Worm (Caenorhabditis elegans) whole organism, late embryonic: ENCODE data around the gene pqn-10.
A peak's percentile ranks its signal among the peaks of the same experiment; 100 is the strongest.
"Not testable (repeated sequence)": the region's sequence is repeated elsewhere in the genome, so short reads cannot be mapped to it uniquely, and the experiment has no call there.

Experiments used
- C08G9.2 ChIP-seq: sonication (generic microtip); optimal IDR thresholded peaks from 2 replicates; lab custom pipeline; 2016; ENCODE audit warnings: mild to moderate bottlenecking, missing genetic modification characterization, moderate library complexity, missing compliant biosample characterization
- F13H6.1 ChIP-seq: sonication (generic microtip); optimal IDR thresholded peaks from 2 replicates; lab custom pipeline; 2016; ENCODE audit warnings: missing genetic modification characterization, missing compliant biosample characterization
- ahr-1 ChIP-seq: sonication (generic microtip); optimal IDR thresholded peaks from 2 replicates; lab custom pipeline; 2016; ENCODE audit warnings: missing genetic modification characterization, missing compliant biosample characterization
- ama-1 ChIP-seq: fragments of 150-350 bp; optimal IDR thresholded peaks from 2 replicates; lab custom pipeline; 2014
- ceh-14 ChIP-seq: sonication (generic microtip); optimal IDR thresholded peaks from 2 replicates; lab custom pipeline; 2016; ENCODE audit warnings: missing genotype, missing genetic modification characterization, missing compliant biosample characterization
- ceh-18 ChIP-seq: sonication (generic microtip); optimal IDR thresholded peaks from 2 replicates; lab custom pipeline; 2016; ENCODE audit warnings: missing genetic modification characterization, missing compliant biosample characterization
- ceh-19 ChIP-seq: fragments of 200-800 bp; sonication (Bioruptor generic); optimal IDR thresholded peaks from 2 replicates; lab custom pipeline; 2018; ENCODE audit warnings: mild to moderate bottlenecking, missing genetic modification characterization, missing compliant biosample characterization
- ceh-2 ChIP-seq: sonication (generic microtip); optimal IDR thresholded peaks from 2 replicates; lab custom pipeline; 2016; ENCODE audit warnings: missing genotype, missing genetic modification characterization, missing compliant biosample characterization
- ceh-30 ChIP-seq: fragments of 150-350 bp; optimal IDR thresholded peaks from 2 replicates; lab custom pipeline; 2014; ENCODE audit warnings: missing biosample characterization, missing genetic modification characterization
- ceh-31 ChIP-seq: sonication (generic microtip); optimal IDR thresholded peaks from 2 replicates; lab custom pipeline; 2016; ENCODE audit warnings: missing genetic modification characterization, missing compliant biosample characterization
- ceh-34 ChIP-seq: sonication (generic microtip); optimal IDR thresholded peaks from 2 replicates; lab custom pipeline; 2016; ENCODE audit warnings: mild to moderate bottlenecking, missing genetic modification characterization, missing compliant biosample characterization
- ceh-48 ChIP-seq: sonication (generic microtip); optimal IDR thresholded peaks from 2 replicates; lab custom pipeline; 2016; ENCODE audit warnings: missing genetic modification characterization, inconsistent platforms, missing compliant biosample characterization
- ceh-6 ChIP-seq: fragments of 200-800 bp; sonication (Bioruptor generic); optimal IDR thresholded peaks from 2 replicates; lab custom pipeline; 2018; ENCODE audit warnings: mild to moderate bottlenecking, missing genetic modification characterization, missing compliant biosample characterization
- dmd-4 ChIP-seq: sonication (generic microtip); optimal IDR thresholded peaks from 2 replicates; lab custom pipeline; 2016; ENCODE audit warnings: borderline replicate concordance, missing genetic modification characterization, missing compliant biosample characterization
- elt-2 ChIP-seq: sonication (generic microtip); optimal IDR thresholded peaks from 2 replicates; lab custom pipeline; 2016; ENCODE audit warnings: missing genetic modification reagents, missing genetic modification characterization, missing compliant biosample characterization
- ets-4 ChIP-seq: sonication (generic microtip); optimal IDR thresholded peaks from 2 replicates; lab custom pipeline; 2016; ENCODE audit warnings: missing genetic modification characterization, missing compliant biosample characterization
- fax-1 ChIP-seq: sonication (generic microtip); optimal IDR thresholded peaks from 2 replicates; lab custom pipeline; 2016; ENCODE audit warnings: missing genotype, missing genetic modification characterization, missing compliant biosample characterization
- fkh-6 ChIP-seq: sonication (generic microtip); optimal IDR thresholded peaks from 2 replicates; lab custom pipeline; 2016; ENCODE audit warnings: missing genetic modification characterization, missing compliant biosample characterization
- gmeb-2 ChIP-seq: sonication (generic microtip); optimal IDR thresholded peaks from 2 replicates; lab custom pipeline; 2016; ENCODE audit warnings: missing genetic modification characterization, inconsistent platforms, missing compliant biosample characterization
- hlh-13 ChIP-seq: fragments of 200-800 bp; sonication (Bioruptor generic); optimal IDR thresholded peaks from 2 replicates; lab custom pipeline; 2018; ENCODE audit warnings: mild to moderate bottlenecking, missing genetic modification characterization, missing compliant biosample characterization
- hlh-15 ChIP-seq: sonication (generic microtip); optimal IDR thresholded peaks from 2 replicates; lab custom pipeline; 2016; ENCODE audit warnings: missing genetic modification characterization, missing compliant biosample characterization
- hlh-6 ChIP-seq: sonication (generic microtip); optimal IDR thresholded peaks from 2 replicates; lab custom pipeline; 2016; ENCODE audit warnings: missing genotype, missing genetic modification characterization, missing compliant biosample characterization
- hlh-8 ChIP-seq: sonication (generic microtip); optimal IDR thresholded peaks from 2 replicates; lab custom pipeline; 2016; ENCODE audit warnings: missing genotype, missing genetic modification characterization, missing compliant biosample characterization
- lim-6 ChIP-seq: sonication (generic microtip); optimal IDR thresholded peaks from 2 replicates; lab custom pipeline; 2016; ENCODE audit warnings: missing genetic modification characterization, missing compliant biosample characterization
- mec-3 ChIP-seq: sonication (generic microtip); optimal IDR thresholded peaks from 2 replicates; lab custom pipeline; 2016; ENCODE audit warnings: borderline replicate concordance, missing genetic modification characterization, missing compliant biosample characterization
- nhr-11 ChIP-seq: fragments of 150-350 bp; optimal IDR thresholded peaks from 2 replicates; lab custom pipeline; 2014; ENCODE audit warnings: missing biosample characterization, missing genetic modification characterization
- nhr-232 ChIP-seq: sonication (generic microtip); optimal IDR thresholded peaks from 2 replicates; lab custom pipeline; 2016; ENCODE audit warnings: missing genetic modification characterization, missing compliant biosample characterization
- npax-4 ChIP-seq: sonication (generic microtip); optimal IDR thresholded peaks from 2 replicates; lab custom pipeline; 2016; ENCODE audit warnings: missing genetic modification characterization, missing compliant biosample characterization
- pag-3 ChIP-seq: sonication (generic microtip); optimal IDR thresholded peaks from 2 replicates; lab custom pipeline; 2016; ENCODE audit warnings: missing compliant biosample characterization, missing genetic modification characterization, borderline replicate concordance
- pat-9 ChIP-seq: fragments of 200-800 bp; sonication (Bioruptor generic); optimal IDR thresholded peaks from 2 replicates; lab custom pipeline; 2018; ENCODE audit warnings: mild to moderate bottlenecking, missing genetic modification characterization, moderate library complexity, missing compliant biosample characterization
- pha-2 ChIP-seq: sonication (generic microtip); optimal IDR thresholded peaks from 2 replicates; lab custom pipeline; 2017; ENCODE audit warnings: mild to moderate bottlenecking, missing genetic modification characterization, missing compliant biosample characterization
- pqm-1 ChIP-seq: sonication (generic microtip); optimal IDR thresholded peaks from 2 replicates; lab custom pipeline; 2016; ENCODE audit warnings: missing genetic modification characterization, missing compliant biosample characterization
- pros-1 ChIP-seq: fragments of 150-350 bp; optimal IDR thresholded peaks from 2 replicates; lab custom pipeline; 2014; ENCODE audit warnings: missing biosample characterization, missing genetic modification reagents, missing genetic modification characterization
- ref-2 ChIP-seq: sonication (generic microtip); optimal IDR thresholded peaks from 2 replicates; lab custom pipeline; 2016; ENCODE audit warnings: missing genetic modification characterization, missing compliant biosample characterization
- rnt-1 ChIP-seq: sonication (generic microtip); optimal IDR thresholded peaks from 2 replicates; lab custom pipeline; 2016; ENCODE audit warnings: missing genetic modification characterization, missing compliant biosample characterization
- sdc-2 ChIP-seq: sonication (generic microtip); optimal IDR thresholded peaks from 2 replicates; lab custom pipeline; 2016; ENCODE audit warnings: missing genotype, missing genetic modification characterization, missing compliant biosample characterization
- sox-2 ChIP-seq: fragments of 200-800 bp; sonication (Bioruptor generic); IDR thresholded peaks from 2 replicates; pipeline ENCODE4 v1.3.6; 2022; ENCODE audit warnings: missing genetic modification reagents, missing genetic modification characterization, missing compliant biosample characterization
- syd-9 ChIP-seq: sonication (generic microtip); optimal IDR thresholded peaks from 2 replicates; lab custom pipeline; 2016; ENCODE audit warnings: mild to moderate bottlenecking, missing genetic modification characterization, moderate library complexity, missing compliant biosample characterization
- tbx-2 ChIP-seq: sonication (generic microtip); optimal IDR thresholded peaks from 2 replicates; lab custom pipeline; 2016; ENCODE audit warnings: missing genetic modification characterization, missing compliant biosample characterization
- tbx-7 ChIP-seq: sonication (generic microtip); optimal IDR thresholded peaks from 2 replicates; lab custom pipeline; 2016; ENCODE audit warnings: missing genotype, missing genetic modification characterization, missing compliant biosample characterization
- ttx-3 ChIP-seq: sonication (generic microtip); optimal IDR thresholded peaks from 2 replicates; lab custom pipeline; 2016; ENCODE audit warnings: missing genetic modification reagents, missing genetic modification characterization, missing compliant biosample characterization
- unc-3 ChIP-seq, 2 experiments: fragments of 200-800 bp in 1 of 2; sonication (Bioruptor generic) in 1 of 2; sonication (generic microtip) in 1 of 2; conservative IDR thresholded peaks in 1 of 2; optimal IDR thresholded peaks in 1 of 2; 2 replicates each; pipeline versions ENCODE4 v1.3.6 to Lab custom; 2016 to 2022; ENCODE audit warnings: missing compliant biosample characterization in 2 of 2, missing genetic modification characterization in 2 of 2, missing genetic modification reagents in 1 of 2
- unc-42 ChIP-seq: sonication (generic microtip); optimal IDR thresholded peaks from 2 replicates; lab custom pipeline; 2016; ENCODE audit warnings: missing genotype, missing genetic modification characterization, missing compliant biosample characterization
- unc-86 ChIP-seq: sonication (generic microtip); optimal IDR thresholded peaks from 2 replicates; lab custom pipeline; 2016; ENCODE audit warnings: missing genetic modification characterization, missing compliant biosample characterization
- zip-5 ChIP-seq: sonication (generic microtip); optimal IDR thresholded peaks from 2 replicates; lab custom pipeline; 2016; ENCODE audit warnings: missing genetic modification characterization, missing compliant biosample characterization
- ztf-16 ChIP-seq: sonication (generic microtip); optimal IDR thresholded peaks from 2 replicates; lab custom pipeline; 2017; ENCODE audit warnings: missing genetic modification characterization, missing compliant biosample characterization

The pqn-10 gene

ce11 chrIII:6551187-6552058 is 23.4 kb downstream of the pqn-10 start, which contains the start of gene C09E7.7:
TSS of gene C09E7.7 (minus strand) at chrIII:6551243.
- TF ChIP-seq fax-1: peak; percentile 86
- TF ChIP-seq mec-3: peak; percentile 92
- TF ChIP-seq lim-6: peak; percentile 67
- peak; percentile 11 for TF ChIP-seq nhr-232 (tag; lab: Kevin White, UChicago)
- TF ChIP-seq unc-3 (GFP tag; conservative IDR thresholded peaks at IDR 0.05; lab: Robert Waterston, UW): not testable (repeated sequence)
- peak; percentile 65 for TF ChIP-seq unc-3 (tag; optimal IDR thresholded peaks at IDR 0.05; lab: Kevin White, UChicago)
- TF ChIP-seq ttx-3: peak; percentile 31
- peak; percentile 75 for TF ChIP-seq F13H6.1 (tag; lab: Kevin White, UChicago)
- TF ChIP-seq ztf-16 (tag; lab: Kevin White, UChicago): peak; percentile 54
- TF ChIP-seq tbx-2 (tag; lab: Kevin White, UChicago): peak; percentile 89
- peak; percentile 49 for TF ChIP-seq pha-2
- TF ChIP-seq ref-2: peak; percentile 91
- peak; percentile 87 for TF ChIP-seq ceh-14 (tag; lab: Kevin White, UChicago)
- peak; percentile 90 for TF ChIP-seq C08G9.2 (tag; lab: Kevin White, UChicago)
- peak; percentile 62 for TF ChIP-seq pqm-1
- peak; percentile 97 for TF ChIP-seq ceh-31 (tag; lab: Kevin White, UChicago)
- peak; percentile 0 for TF ChIP-seq hlh-15 (tag; lab: Kevin White, UChicago)
- peak; percentile 12 for TF ChIP-seq gmeb-2 (tag; lab: Kevin White, UChicago)
- 0 out of 2 replicates have a peak, but pooled peaks have one; percentile 38 for TF ChIP-seq sox-2 (GFP tag; lab: Robert Waterston, UW)
- TF ChIP-seq sdc-2 (tag; lab: Kevin White, UChicago): peak; percentile 45
- TF ChIP-seq zip-5 (tag; lab: Kevin White, UChicago): peak; percentile 75
- peak; percentile 62 for TF ChIP-seq ceh-18
- TF ChIP-seq ceh-19 (GFP tag; lab: Kevin White, UChicago): peak; percentile 52
- peak; percentile 87 for TF ChIP-seq rnt-1 (tag; lab: Kevin White, UChicago)
- peak; percentile 81 for TF ChIP-seq dmd-4 (tag; lab: Kevin White, UChicago)
- TF ChIP-seq syd-9 (tag; lab: Kevin White, UChicago): peak; percentile 37
- peak; percentile 66 for TF ChIP-seq pag-3 (tag; lab: Kevin White, UChicago)
- peak; percentile 77 for TF ChIP-seq ahr-1 (tag; lab: Kevin White, UChicago)
- TF ChIP-seq ceh-34 (tag; lab: Kevin White, UChicago): peak; percentile 80
- TF ChIP-seq ceh-6 (GFP tag; lab: Kevin White, UChicago): peak; percentile 9
- TF ChIP-seq elt-2: peak; percentile 59
- peak; percentile 67 for TF ChIP-seq fkh-6 (tag; lab: Kevin White, UChicago)
- TF ChIP-seq hlh-8 (tag; lab: Kevin White, UChicago): peak; percentile 69
- TF ChIP-seq tbx-7 (tag; lab: Kevin White, UChicago): peak; percentile 72
- peak; percentile 12 for TF ChIP-seq unc-86
- peak; percentile 52 for TF ChIP-seq unc-42
- TF ChIP-seq npax-4: peak; percentile 4
- peak; percentile 74 for TF ChIP-seq ets-4
- TF ChIP-seq hlh-6 (tag; lab: Kevin White, UChicago): peak; percentile 72
- peak; percentile 85 for TF ChIP-seq ceh-2 (tag; lab: Kevin White, UChicago)

ce11 chrIII:6558487-6558886 is 30.5 kb downstream of the pqn-10 start, which contains the start of gene C09E7.8:
TSS of gene C09E7.8 (minus strand) at chrIII:6558587.
- TF ChIP-seq nhr-11 (no peak), dmd-4 (tag; lab: Kevin White, UChicago) (no peak), pros-1 (tag; lab: Kevin White, UChicago) (no peak), tbx-2 (tag; lab: Kevin White, UChicago) (no peak), ceh-14 (tag; lab: Kevin White, UChicago) (no peak), F13H6.1 (tag; lab: Kevin White, UChicago) (no peak), tbx-7 (tag; lab: Kevin White, UChicago) (no peak), ceh-6 (GFP tag; lab: Kevin White, UChicago) (no peak), ceh-48 (no peak), pha-2 (no peak), hlh-13 (no peak), ama-1 (lab: Kevin White, UChicago) (no peak), pat-9 (no peak), gmeb-2 (tag; lab: Kevin White, UChicago) (no peak), npax-4 (no peak), ceh-30 (no peak)
- TF ChIP-seq, all 69 proteins: peak for 0
